Worm (Caenorhabditis elegans): ENCODE measurements around the gene btf-1.

ce11 chrII:13156971-13157370, 43.0 kb upstream of the btf-1 start, which contains the start of the genes hpr-17 and F32A11.1:
- TF ChIP-seq daf-12 (tag; optimal IDR thresholded peaks at IDR 0.05) (no peak), nhr-76 (tag; optimal IDR thresholded peaks at IDR 0.05) (no peak), nhr-23 (tag; optimal IDR thresholded peaks at IDR 0.05) (peak; percentile 87), nhr-12 (tag; optimal IDR thresholded peaks at IDR 0.05) (no peak)

All from whole organism, L3 larva.